Worm (Caenorhabditis elegans): ENCODE results near the gene ndab-2.

The ndab-2 gene

ce11 chrIII:7223029-7223428 is 42.5 kb downstream of the ndab-2 start, which contains the start of gene der-2:
TSS of gene der-2 (minus strand) at chrIII:7223129.
- no peak for TF ChIP-seq unc-62 (GFP tag; optimal IDR thresholded peaks at IDR 0.05)

- no peak for TF ChIP-seq unc-62 (GFP tag; optimal IDR thresholded peaks at IDR 0.05)
Observed at ce11 chrIII:7226607-7227006, 46.1 kb downstream of the ndab-2 start, which contains the start of gene hsp-75. TSS of gene hsp-75 (minus strand) at chrIII:7226707.

- TF ChIP-seq unc-62 (GFP tag; optimal IDR thresholded peaks at IDR 0.05) = no peak
Observed at ce11 chrIII:7229687-7230086, 49.1 kb downstream of the ndab-2 start, which contains the start of gene R151.8. TSS of gene R151.8 (minus strand) at chrIII:7229787.

- no peak for TF ChIP-seq unc-62 (GFP tag; optimal IDR thresholded peaks at IDR 0.05)
Observed at ce11 chrIII:7230841-7231240, 50.3 kb downstream of the ndab-2 start, which contains the start of gene R151.10. TSS of gene R151.10 (minus strand) at chrIII:7230941.
